Fruit fly (Drosophila melanogaster) S2 (cell line): Measurements from ENCODE around the gene CG12716.

ENCODE experiments used
- CG8478 ChIP-seq: fragments of >200 bp; optimal IDR thresholded peaks from 2 replicates; lab custom pipeline; 2018
- CTCF ChIP-seq, 2 experiments: fragments of >200 bp; optimal IDR thresholded peaks; 2 replicates each; lab custom pipeline; 2018

DNA sequence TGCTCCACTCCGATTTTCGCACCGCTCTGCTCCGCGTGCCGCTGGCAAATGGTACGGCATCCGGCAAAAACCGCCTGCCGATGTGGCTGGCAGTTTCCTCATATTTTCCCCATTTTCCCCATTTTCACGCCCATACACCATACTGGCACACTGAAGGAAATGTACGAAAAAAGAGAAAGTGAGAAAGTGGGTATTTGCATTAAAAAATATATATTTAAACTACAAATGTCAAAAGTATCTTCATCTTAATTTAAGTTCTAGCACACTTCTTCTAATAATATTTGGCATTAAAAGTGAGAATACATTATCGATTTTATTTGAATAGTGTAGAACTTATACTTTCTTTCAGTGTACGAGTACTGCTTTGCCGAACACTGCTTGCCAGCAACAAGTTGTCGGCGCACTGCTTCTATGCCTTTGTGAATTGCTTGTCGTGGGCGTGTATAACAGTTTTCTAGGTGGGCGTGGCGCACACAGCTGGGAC, 18.6 kb downstream of the CG12716 start, which contains the start of gene hec:
- no peak for TF ChIP-seq CG8478
- no peak for TF ChIP-seq CTCF (optimal IDR thresholded peaks at IDR 0.05; lab: Kevin White, UChicago)
